Worm (Caenorhabditis elegans): ENCODE measurements around the gene M01H9.3.

DNA sequence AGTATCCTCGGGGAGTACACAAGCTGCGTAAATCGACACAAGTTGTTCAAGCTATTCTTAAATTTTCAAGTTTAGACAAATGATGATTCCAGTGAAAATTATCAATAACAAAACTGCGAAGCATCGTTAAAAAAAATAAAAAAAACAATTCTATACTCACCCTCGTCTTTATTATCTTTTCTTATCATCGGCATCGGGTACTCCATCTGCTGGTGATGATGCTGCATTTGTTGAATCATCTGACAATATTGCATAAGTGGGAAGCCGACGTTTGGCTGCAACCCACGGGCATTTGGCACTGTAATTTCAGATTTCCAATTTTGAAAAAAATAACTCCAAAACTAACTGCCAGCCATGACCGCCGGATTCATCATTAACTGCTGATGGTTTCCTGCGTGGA lies 4.4 kb upstream of the M01H9.3 start:
- TF ChIP-seq nhr-77 (tag; optimal IDR thresholded peaks at IDR 0.05) = no peak
- TF ChIP-seq efl-1 (optimal IDR thresholded peaks at IDR 0.05) = no peak
- TF ChIP-seq efl-1 (GFP tag; optimal IDR thresholded peaks at IDR 0.05 in 1 of 2) = no peak
- TF ChIP-seq snpc-4 (tag; optimal IDR thresholded peaks at IDR 0.05) = no peak
- no peak for TF ChIP-seq unc-30 (tag; optimal IDR thresholded peaks at IDR 0.05)
- no peak for TF ChIP-seq F16B12.6 (tag; optimal IDR thresholded peaks at IDR 0.05)
- no peak for TF ChIP-seq unc-62 (GFP tag; optimal IDR thresholded peaks at IDR 0.05)
- no peak for TF ChIP-seq lin-35 (GFP tag; optimal IDR thresholded peaks at IDR 0.05)
